Fruit fly (Drosophila melanogaster): Measurements from ENCODE around the gene Msr-110.

Gene Msr-110

dm6 chr3L:5611732-5612250 lies 34.6 kb upstream of the Msr-110 start (continued):
- TF ChIP-seq Ravus (GFP tag; IDR thresholded peaks at IDR 0.05): peak; percentile 7; the same call in 1 of the 2 replicates
- peak; percentile 52 for TF ChIP-seq sd (tag; optimal IDR thresholded peaks at IDR 0.05)
- no peak for TF ChIP-seq CG11456 (GFP tag; IDR thresholded peaks at IDR 0.05)
- TF ChIP-seq Sry-β (GFP tag; optimal IDR thresholded peaks at IDR 0.05): peak; percentile 7
- peak; percentile 41 for TF ChIP-seq CG12104 (GFP tag; optimal IDR thresholded peaks at IDR 0.05)
- TF ChIP-seq Usf (GFP tag; optimal IDR thresholded peaks at IDR 0.05): peak; percentile 33
- TF ChIP-seq Aef1 (GFP tag; IDR thresholded peaks at IDR 0.05): 0 out of 3 replicates have a peak, but pooled peaks have one; percentile 48
- TF ChIP-seq sc (optimal IDR thresholded peaks at IDR 0.05): no peak
- TF ChIP-seq sc (GFP tag; optimal IDR thresholded peaks at IDR 0.05): peak; percentile 70
- peak; percentile 82 for TF ChIP-seq tap (tag; optimal IDR thresholded peaks at IDR 0.05)
- peak; percentile 5 for TF ChIP-seq Sry-δ (GFP tag; optimal IDR thresholded peaks at IDR 0.05)
- no peak for TF ChIP-seq Kr (GFP tag; optimal IDR thresholded peaks at IDR 0.05)
- no peak for TF ChIP-seq CG11085 (GFP tag; IDR thresholded peaks at IDR 0.05)
- TF ChIP-seq zfh1 (GFP tag; IDR thresholded peaks at IDR 0.05): 0 out of 3 replicates have a peak, but pooled peaks have one; percentile 23
- peak; percentile 78 for TF ChIP-seq croc (GFP tag; conservative IDR thresholded peaks at IDR 0.05)
- TF ChIP-seq CG12155 (GFP tag; optimal IDR thresholded peaks at IDR 0.05): peak; percentile 43
- TF ChIP-seq CG16863 (GFP tag; optimal IDR thresholded peaks at IDR 0.05): peak; percentile 54
- no peak for TF ChIP-seq CG17612 (GFP tag; IDR thresholded peaks at IDR 0.05)
- TF ChIP-seq CG3407 (GFP tag; optimal IDR thresholded peaks at IDR 0.05): peak; percentile 81
- no peak for TF ChIP-seq CG2889 (GFP tag; IDR thresholded peaks at IDR 0.05)
- TF ChIP-seq CG7372 (GFP tag; IDR thresholded peaks at IDR 0.05): 0 out of 2 replicates have a peak, but pooled peaks have one; percentile 36
- peak; percentile 69 for TF ChIP-seq CG10366 (GFP tag; IDR thresholded peaks at IDR 0.05)
- peak; percentile 45 for TF ChIP-seq CG17802 (tag; optimal IDR thresholded peaks at IDR 0.05)
- TF ChIP-seq jigr1 (GFP tag; IDR thresholded peaks at IDR 0.05): no peak
- TF ChIP-seq Sin3A (optimal IDR thresholded peaks at IDR 0.05): no peak
- TF ChIP-seq gsb-n (tag; optimal IDR thresholded peaks at IDR 0.05): peak; percentile 95
- TF ChIP-seq pita (GFP tag; optimal IDR thresholded peaks at IDR 0.05): no peak
- TF ChIP-seq ssp (GFP tag; IDR thresholded peaks at IDR 0.05): peak; percentile 62
- peak; percentile 4 for TF ChIP-seq CG9797 (GFP tag; optimal IDR thresholded peaks at IDR 0.05)
- no peak for TF ChIP-seq nom (GFP tag; optimal IDR thresholded peaks at IDR 0.05)
- no peak for TF ChIP-seq MBD-R2 (GFP tag; IDR thresholded peaks at IDR 0.05)
- no peak for TF ChIP-seq Med (GFP tag)
- peak; percentile 83 for TF ChIP-seq lbe (GFP tag; optimal IDR thresholded peaks at IDR 0.05)
- TF ChIP-seq CG8478 (optimal IDR thresholded peaks at IDR 0.05): no peak
- peak; percentile 68 for TF ChIP-seq tio (GFP tag; optimal IDR thresholded peaks at IDR 0.05)
- TF ChIP-seq CG32767 (GFP tag; IDR thresholded peaks at IDR 0.05): peak; percentile 66
- peak; percentile 68 for TF ChIP-seq CG3163 (GFP tag; optimal IDR thresholded peaks at IDR 0.05)
- peak; percentile 9 for TF ChIP-seq CG15514 (GFP tag; optimal IDR thresholded peaks at IDR 0.05)
- no peak for TF ChIP-seq CG8290 (GFP tag; optimal IDR thresholded peaks at IDR 0.05)
- peak in 1 of 2 experiments; percentile 19 for TF ChIP-seq CG8290 (tag; optimal IDR thresholded peaks at IDR 0.05)
- TF ChIP-seq CG6175 (GFP tag; IDR thresholded peaks at IDR 0.05): no peak
- 0 out of 2 replicates have a peak, but pooled peaks have one; percentile 31 for TF ChIP-seq Rx (GFP tag; IDR thresholded peaks at IDR 0.05)
- TF ChIP-seq CG15479 (GFP tag; optimal IDR thresholded peaks at IDR 0.05): no peak
- TF ChIP-seq onecut (GFP tag; IDR thresholded peaks at IDR 0.05): peak; percentile 72
- no peak for TF ChIP-seq bowl (GFP tag; IDR thresholded peaks at IDR 0.05)
- TF ChIP-seq Dll (GFP tag; IDR thresholded peaks at IDR 0.05; ENCODE audit: partially characterized antibody): no peak
- peak; percentile 14 for TF ChIP-seq psq (GFP tag; optimal IDR thresholded peaks at IDR 0.05)
- TF ChIP-seq mld (GFP tag; IDR thresholded peaks at IDR 0.05; ENCODE audit: partially characterized antibody): no peak
- no peak for TF ChIP-seq cad (GFP tag; optimal IDR thresholded peaks at IDR 0.05)
- peak; percentile 2 for TF ChIP-seq CG10274 (GFP tag; optimal IDR thresholded peaks at IDR 0.05)
- no peak for TF ChIP-seq luna (GFP tag; optimal IDR thresholded peaks at IDR 0.05)
- peak; percentile 34 for TF ChIP-seq Ets97D (GFP tag; optimal IDR thresholded peaks at IDR 0.05)
- TF ChIP-seq CG17568 (GFP tag; optimal IDR thresholded peaks at IDR 0.05): peak; percentile 73
